Worm (Caenorhabditis elegans): ENCODE results near the gene cht-3.
A peak's percentile ranks its signal among the peaks of the same experiment; 100 is the strongest.

Gene cht-3

DNA sequence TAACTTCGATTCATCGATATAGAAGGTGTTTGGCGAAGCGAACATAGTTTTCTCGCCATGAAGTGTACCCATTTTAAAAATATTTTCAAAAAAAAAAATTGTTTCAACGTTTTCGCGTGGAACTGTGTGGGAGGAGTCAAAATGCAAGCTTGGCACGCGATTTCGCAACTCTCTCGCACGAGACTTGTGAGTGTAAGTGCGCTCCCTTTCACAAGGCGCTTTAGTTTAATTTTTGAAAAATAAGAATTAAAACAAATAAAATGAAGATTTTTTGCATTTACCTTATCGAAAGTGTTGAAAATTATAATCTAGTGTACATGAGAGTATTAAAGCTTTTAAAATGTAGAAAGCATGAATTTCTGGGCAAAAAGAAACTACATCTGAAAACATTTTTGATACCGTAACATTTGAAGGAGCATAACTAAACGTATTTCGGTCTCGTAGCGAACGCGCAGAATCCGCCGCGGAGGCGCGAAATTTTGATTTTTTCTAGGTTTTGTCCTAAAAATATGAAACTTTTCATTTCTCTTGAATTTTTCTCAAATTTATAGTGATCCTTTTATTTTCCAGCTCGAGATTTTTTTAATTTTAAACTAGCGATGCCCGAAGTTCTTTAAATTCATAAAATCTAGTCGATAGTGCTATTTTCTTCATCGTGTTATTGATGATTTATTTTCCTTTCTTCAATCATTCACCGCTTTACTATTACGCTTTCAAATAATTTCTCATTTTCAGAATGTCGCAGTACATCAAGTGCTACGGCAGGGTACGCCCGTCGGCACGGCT is 36.2 kb downstream of the cht-3 start, which contains the start of the genes cogc-2 and klp-18:
Gene cogc-2 (minus strand): TSS at position 105 of the 786 bp plus-strand sequence.
Gene klp-18 (plus strand): TSS at position 736 of the 786 bp plus-strand sequence.
- TF ChIP-seq R02D3.7 (tag; optimal IDR thresholded peaks at IDR 0.05): no peak
- TF ChIP-seq duxl-1 (tag; optimal IDR thresholded peaks at IDR 0.05; ENCODE audit: poor library complexity): peak; percentile 66
- TF ChIP-seq nhr-11 (tag; optimal IDR thresholded peaks at IDR 0.05): peak; percentile 20
- TF ChIP-seq zfp-2 (tag; optimal IDR thresholded peaks at IDR 0.05): peak; percentile 11
- TF ChIP-seq nhr-48 (tag; optimal IDR thresholded peaks at IDR 0.05): peak; percentile 39
- peak; percentile 95 for TF ChIP-seq dpl-1 (GFP tag; optimal IDR thresholded peaks at IDR 0.05)
- TF ChIP-seq F49E8.2 (tag; optimal IDR thresholded peaks at IDR 0.05; ENCODE audit: borderline replicate concordance): peak; percentile 96
- peak; percentile 60 for TF ChIP-seq nhr-28 (tag; optimal IDR thresholded peaks at IDR 0.05)
- TF ChIP-seq Y48G9A.11 (GFP tag; IDR thresholded peaks at IDR 0.05): peak; percentile 69; the same call in 1 of the 2 replicates
- TF ChIP-seq skn-1 (tag; optimal IDR thresholded peaks at IDR 0.05): no peak
- TF ChIP-seq snpc-1.2 (GFP tag; IDR thresholded peaks at IDR 0.05): peak; percentile 95
- peak in 1 of 2 experiments; percentile 53 for TF ChIP-seq hif-1 (tag; optimal IDR thresholded peaks at IDR 0.05)
- TF ChIP-seq mdt-29 (GFP tag; IDR thresholded peaks at IDR 0.05): no peak
- TF ChIP-seq mes-2 (tag; optimal IDR thresholded peaks at IDR 0.05; ENCODE audit: poor library complexity, severe bottlenecking): peak; percentile 93
- TF ChIP-seq hmg-1.1 (GFP tag; IDR thresholded peaks at IDR 0.05): peak; percentile 74
- peak; percentile 64 for TF ChIP-seq nhr-25 (tag; optimal IDR thresholded peaks at IDR 0.05; ENCODE audit: borderline replicate concordance, insufficient read depth)
- no peak for TF ChIP-seq lin-1 (GFP tag; IDR thresholded peaks at IDR 0.05)
- 0 out of 2 replicates have a peak, but pooled peaks have one; percentile 17 for TF ChIP-seq zfp-3 (GFP tag; conservative IDR thresholded peaks at IDR 0.05)
- TF ChIP-seq fkh-10 (GFP tag; optimal IDR thresholded peaks at IDR 0.05): peak; percentile 37
- TF ChIP-seq ceh-32 (tag; optimal IDR thresholded peaks at IDR 0.05; ENCODE audit: poor library complexity): no peak
- TF ChIP-seq nhr-102 (tag; optimal IDR thresholded peaks at IDR 0.05): peak; percentile 57
- TF ChIP-seq hlh-30 (tag; optimal IDR thresholded peaks at IDR 0.05; ENCODE audit: insufficient read depth): peak; percentile 91
- TF ChIP-seq nhr-77 (tag; optimal IDR thresholded peaks at IDR 0.05): peak; percentile 56
- TF ChIP-seq nhr-76 (tag; optimal IDR thresholded peaks at IDR 0.05): no peak
- peak; percentile 49 for TF ChIP-seq dmd-6 (GFP tag; IDR thresholded peaks at IDR 0.05)
- no peak for TF ChIP-seq php-3 (GFP tag; IDR thresholded peaks at IDR 0.05)
- TF ChIP-seq nhr-6 (tag; optimal IDR thresholded peaks at IDR 0.05): peak; percentile 86
- TF ChIP-seq spr-1 (tag; optimal IDR thresholded peaks at IDR 0.05): peak; percentile 62
- no peak for TF ChIP-seq F44E2.7 (GFP tag; IDR thresholded peaks at IDR 0.05)
- peak; percentile 36 to 87 for TF ChIP-seq lsy-2 (tag; optimal IDR thresholded peaks at IDR 0.05)
- peak; percentile 9 for TF ChIP-seq F37D6.2 (tag; optimal IDR thresholded peaks at IDR 0.05)
- TF ChIP-seq unc-130 (GFP tag; optimal IDR thresholded peaks at IDR 0.05): peak; percentile 91
- peak; percentile 28 for TF ChIP-seq zip-2 (tag; optimal IDR thresholded peaks at IDR 0.05)
- TF ChIP-seq pha-4 (GFP tag; IDR thresholded peaks at IDR 0.05): peak; percentile 59; the same call in 1 of the 2 replicates
- peak; percentile 50 for TF ChIP-seq pha-4 (tag; optimal IDR thresholded peaks at IDR 0.05)
- no peak for TF ChIP-seq pqm-1 (tag; optimal IDR thresholded peaks at IDR 0.05)
- peak; percentile 75 for TF ChIP-seq lin-13 (GFP tag; optimal IDR thresholded peaks at IDR 0.05)
- no peak for TF ChIP-seq Y5F2A.4 (GFP tag; optimal IDR thresholded peaks at IDR 0.05)
- 0 out of 2 replicates have a peak, but pooled peaks have one; percentile 8 for TF ChIP-seq arid-1 (GFP tag; conservative IDR thresholded peaks at IDR 0.05)
- peak; percentile 35 for TF ChIP-seq lin-15B (tag; optimal IDR thresholded peaks at IDR 0.05)
- TF ChIP-seq egl-27 (tag; optimal IDR thresholded peaks at IDR 0.05): no peak
- no peak for TF ChIP-seq daf-16 (GFP tag; optimal IDR thresholded peaks at IDR 0.05)
- TF ChIP-seq daf-16 (tag; optimal IDR thresholded peaks at IDR 0.05): peak; percentile 58
- peak; percentile 72 for TF ChIP-seq T26A8.4 (GFP tag; IDR thresholded peaks at IDR 0.05)
- peak; percentile 30 for TF ChIP-seq mxl-3 (GFP tag; optimal IDR thresholded peaks at IDR 0.05)
- no peak for TF ChIP-seq cey-2 (tag; optimal IDR thresholded peaks at IDR 0.05; ENCODE audit: borderline replicate concordance, insufficient read depth)
- TF ChIP-seq lin-38 (GFP tag; IDR thresholded peaks at IDR 0.05): peak; percentile 94
- TF ChIP-seq mdl-1 (tag; optimal IDR thresholded peaks at IDR 0.05): peak in 1 of 2 experiments; percentile 67
